Worm (Caenorhabditis elegans) whole organism, L4/young adult: ENCODE results near the gene C44C10.12.

Experiments
- W03F9.2 ChIP-seq: fragments of 150-350 bp; optimal IDR thresholded peaks from 2 replicates; lab custom pipeline; 2014; ENCODE audit warnings: missing biosample characterization, missing genetic modification characterization
- dao-5 ChIP-seq: sonication (generic microtip); optimal IDR thresholded peaks from 2 replicates; lab custom pipeline; 2016; ENCODE audit warnings: missing genotype, missing genetic modification characterization, moderate library complexity, missing compliant biosample characterization
- him-1 ChIP-seq: sonication (generic microtip); optimal IDR thresholded peaks from 2 replicates; lab custom pipeline; 2016; ENCODE audit warnings: missing genotype, missing genetic modification reagents, missing genetic modification characterization, missing compliant biosample characterization

The C44C10.12 gene

DNA sequence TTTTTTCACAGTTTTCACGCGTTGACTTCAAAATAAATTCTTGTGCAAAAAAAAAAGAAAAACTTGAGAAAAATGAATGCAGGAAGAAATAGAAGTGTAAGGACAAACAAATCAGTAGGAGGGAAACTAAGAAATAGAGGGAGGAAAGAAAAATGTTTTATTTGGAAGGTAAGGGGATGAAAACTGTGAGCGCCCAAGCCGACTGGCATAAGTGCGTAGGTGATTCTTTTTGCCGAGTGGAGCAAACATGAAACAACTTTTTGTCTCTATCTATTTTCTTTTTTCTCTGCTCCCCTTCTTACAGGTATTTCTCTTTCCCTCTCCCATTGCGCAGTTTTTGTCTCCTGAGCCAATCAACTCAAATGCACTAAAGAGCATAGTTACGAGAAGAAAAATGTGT is 22.0 kb downstream of the C44C10.12 start:
- no peak for TF ChIP-seq him-1
- TF ChIP-seq dao-5 (tag; lab: Kevin White, UChicago): no peak
- TF ChIP-seq W03F9.2 (tag; lab: Kevin White, UChicago): no peak

DNA sequence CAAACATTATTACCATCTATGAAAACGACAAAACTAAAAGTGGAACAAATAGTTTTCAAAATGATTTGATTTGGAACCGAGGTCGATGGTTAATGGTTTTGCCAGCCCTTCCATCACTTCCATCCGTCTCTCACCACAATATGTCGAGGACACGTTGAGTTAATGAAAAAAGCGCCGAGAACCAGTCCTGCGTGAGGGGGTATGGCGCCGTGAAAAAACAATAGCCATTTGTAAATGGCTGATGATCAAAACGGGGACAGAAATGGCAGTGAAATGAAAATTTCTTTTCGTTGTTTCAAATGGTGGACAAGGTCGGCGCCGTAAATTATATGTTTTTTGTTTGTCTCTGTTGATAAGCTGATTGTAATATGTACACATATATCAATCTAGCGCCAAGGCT is 23.3 kb downstream of the C44C10.12 start:
- TF ChIP-seq dao-5 (tag; lab: Kevin White, UChicago) (no peak), him-1 (no peak), W03F9.2 (tag; lab: Kevin White, UChicago) (no peak)

DNA sequence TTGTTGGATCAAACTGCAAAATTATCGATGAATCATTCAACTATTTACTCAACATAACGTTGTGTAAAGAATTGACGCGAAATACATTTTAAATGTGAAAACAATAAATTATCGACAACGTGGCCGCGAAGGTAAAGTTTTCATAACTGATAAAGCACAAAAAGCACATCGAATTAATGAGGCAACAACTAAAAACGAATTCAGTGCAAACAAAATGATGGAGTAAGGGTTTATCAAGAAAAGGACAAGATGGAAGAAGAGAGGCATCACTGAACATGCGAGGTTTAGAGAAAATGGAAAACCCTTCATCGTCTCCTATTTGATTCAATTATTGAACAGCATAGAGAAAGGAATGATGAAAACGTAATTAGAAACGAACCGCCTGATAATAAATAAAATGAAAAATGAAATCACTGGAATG is 27.0 kb downstream of the C44C10.12 start, which contains the start of gene D1053.4:
Gene D1053.4 (minus strand): TSS at position 20 of the 421 bp plus-strand sequence.
- TF ChIP-seq dao-5 (tag; lab: Kevin White, UChicago): no peak
- TF ChIP-seq him-1: no peak

- no peak for TF ChIP-seq dao-5 (tag; lab: Kevin White, UChicago)
- TF ChIP-seq W03F9.2 (tag; lab: Kevin White, UChicago): no peak
- no peak for TF ChIP-seq him-1
These were observed 28.9 kb downstream of the C44C10.12 start for ce11 chrX:11725646-11726045.

- no peak for TF ChIP-seq dao-5 (tag; lab: Kevin White, UChicago)
- no peak for TF ChIP-seq W03F9.2 (tag; lab: Kevin White, UChicago)
- no peak for TF ChIP-seq him-1
These were observed 29.7 kb downstream of the C44C10.12 start for ce11 chrX:11726450-11726849.

DNA sequence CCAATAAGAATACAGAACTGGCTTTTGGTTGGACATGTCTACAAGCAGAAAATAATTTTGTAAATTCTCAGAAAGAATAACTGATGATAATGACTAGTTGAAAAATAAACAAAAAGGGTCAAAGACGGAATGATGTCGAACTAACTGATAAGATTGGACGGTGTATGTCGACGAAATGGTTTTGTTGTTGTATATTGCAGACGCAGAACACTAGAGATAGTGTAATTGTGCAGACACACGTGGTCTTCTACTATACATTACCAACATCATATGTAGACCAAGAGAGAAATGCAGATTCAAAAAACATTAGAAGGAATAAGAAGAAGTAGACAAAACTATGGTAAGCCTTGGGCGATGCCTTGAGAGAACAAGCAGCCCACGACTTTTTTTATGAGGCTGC is 31.0 kb downstream of the C44C10.12 start, which contains the start of the genes gst-42 and D1053.2:
Gene gst-42 (minus strand): TSS at position 176 of the 400 bp plus-strand sequence.
Gene D1053.2 (plus strand): TSS at position 391 of the 400 bp plus-strand sequence.
- TF ChIP-seq W03F9.2 (tag; lab: Kevin White, UChicago) (peak; percentile 20), dao-5 (tag; lab: Kevin White, UChicago) (no peak)

DNA sequence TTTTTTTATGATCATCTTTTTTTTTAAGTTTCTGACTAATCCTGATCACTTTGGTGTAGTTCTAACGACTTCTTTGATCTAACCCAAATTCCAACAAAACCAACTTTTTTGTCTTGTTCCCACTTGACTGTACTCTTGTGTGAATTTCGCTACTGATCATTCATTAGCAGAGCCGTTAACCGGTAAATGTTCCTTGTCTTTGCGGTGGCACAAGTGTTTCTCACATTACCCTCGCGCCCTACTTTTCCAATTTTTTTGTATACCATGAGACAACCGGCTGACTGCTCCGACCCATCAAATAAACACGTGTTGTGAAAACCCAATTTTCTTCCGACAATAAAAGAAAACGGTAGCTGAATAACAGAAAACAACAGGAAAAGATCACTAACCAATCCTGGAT is 36.0 kb downstream of the C44C10.12 start:
- TF ChIP-seq dao-5 (tag; lab: Kevin White, UChicago) (no peak), him-1 (no peak), W03F9.2 (tag; lab: Kevin White, UChicago) (no peak)

- TF ChIP-seq dao-5 (tag; lab: Kevin White, UChicago) (no peak), W03F9.2 (tag; lab: Kevin White, UChicago) (no peak), him-1 (no peak)
These were observed 37.3 kb downstream of the C44C10.12 start for ce11 chrX:11734110-11734509.

- TF ChIP-seq dao-5 (tag; lab: Kevin White, UChicago) (no peak), him-1 (no peak), W03F9.2 (tag; lab: Kevin White, UChicago) (no peak)
These were observed 40.3 kb downstream of the C44C10.12 start, which contains the start of gene D1053.3 for ce11 chrX:11737053-11737452. D1053.3 (minus strand) TSS chrX:11737153.

DNA sequence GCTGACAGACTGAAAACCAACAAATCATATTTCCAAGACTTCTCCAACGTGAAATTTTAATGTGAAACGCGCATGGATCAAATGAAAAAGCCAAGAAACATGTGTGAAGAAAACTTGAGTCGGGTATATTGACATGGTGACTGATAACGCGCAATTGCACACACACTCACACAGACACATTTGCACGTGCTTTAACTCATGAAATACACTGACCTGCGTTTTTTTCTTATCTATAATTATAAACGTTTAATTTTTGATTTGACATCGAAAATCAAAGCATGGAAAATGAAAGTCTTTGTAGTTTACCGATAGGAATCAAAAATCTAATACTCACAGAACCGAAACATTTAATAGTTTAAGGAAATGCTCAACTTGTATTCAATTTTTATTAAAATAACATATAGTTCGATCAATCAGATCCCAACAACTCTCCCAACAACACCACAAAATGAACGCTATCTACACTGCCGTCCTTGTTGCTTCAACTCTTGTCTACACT is 41.9 kb downstream of the C44C10.12 start, which contains the start of gene nspa-9:
Gene nspa-9 (plus strand): TSS at position 449 of the 499 bp plus-strand sequence.
- TF ChIP-seq dao-5 (tag; lab: Kevin White, UChicago): no peak

ce11 chrX:11743723-11744122 is 46.9 kb downstream of the C44C10.12 start:
- TF ChIP-seq W03F9.2 (tag; lab: Kevin White, UChicago) (no peak), dao-5 (tag; lab: Kevin White, UChicago) (no peak), him-1 (no peak)

- TF ChIP-seq W03F9.2 (tag; lab: Kevin White, UChicago) (no peak), dao-5 (tag; lab: Kevin White, UChicago) (no peak), him-1 (no peak)
These were observed 49.2 kb downstream of the C44C10.12 start, which contains the start of gene C40H5.2 for ce11 chrX:11745821-11746485. C40H5.2 (plus strand) TSS chrX:11746076.
